Fruit fly (Drosophila melanogaster): Measurements from ENCODE around the gene CG7523.

CG7523 gene

DNA sequence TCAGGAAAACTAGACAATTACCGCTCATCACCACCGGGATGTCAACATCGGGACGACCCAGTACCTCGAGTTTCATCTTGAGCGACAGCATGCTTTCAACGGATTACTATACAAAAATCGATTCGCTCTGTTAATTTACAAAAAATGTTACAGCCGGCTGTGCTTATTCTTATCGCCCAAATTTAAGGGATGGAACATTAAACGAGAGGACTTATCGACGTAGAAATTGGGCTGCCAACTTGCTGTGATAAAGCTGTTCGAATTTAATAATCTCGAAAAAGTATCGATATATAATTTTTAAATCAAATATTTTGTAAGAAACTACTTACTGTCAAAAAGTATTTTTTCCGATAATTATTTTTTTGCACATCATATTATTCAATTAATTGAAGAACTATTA is 16.2 kb upstream of the CG7523 start, which contains the start of gene CG31249 (continued):
- TF ChIP-seq CG8281 (tag; optimal IDR thresholded peaks at IDR 0.05): no peak
- TF ChIP-seq CG7963 (GFP tag; IDR thresholded peaks at IDR 0.05; ENCODE audit: partially characterized antibody): 0 out of 3 replicates have a peak, but pooled peaks have one; percentile 45
- TF ChIP-seq al (GFP tag; IDR thresholded peaks at IDR 0.05): no peak
- peak; percentile 21 for TF ChIP-seq zf30C (GFP tag; optimal IDR thresholded peaks at IDR 0.05)
- TF ChIP-seq Dref (GFP tag; IDR thresholded peaks at IDR 0.05): peak; percentile 77
- TF ChIP-seq mam (GFP tag; optimal IDR thresholded peaks at IDR 0.05): no peak
- peak; percentile 40; the same call in 1 of the 2 replicates for TF ChIP-seq CG32532 (GFP tag; IDR thresholded peaks at IDR 0.05)
- peak; percentile 84 for TF ChIP-seq unc-4 (GFP tag; IDR thresholded peaks at IDR 0.05; ENCODE audit: partially characterized antibody)
- TF ChIP-seq Bgb (GFP tag; IDR thresholded peaks at IDR 0.05; ENCODE audit: partially characterized antibody): peak; percentile 80
- TF ChIP-seq CG3065 (GFP tag; optimal IDR thresholded peaks at IDR 0.05): no peak
- peak; percentile 76 for TF ChIP-seq MBD-R2 (GFP tag; IDR thresholded peaks at IDR 0.05)
- peak; percentile 45 for TF ChIP-seq Dp (GFP tag; optimal IDR thresholded peaks at IDR 0.05)
- peak; percentile 4 for TF ChIP-seq CG12155 (GFP tag; optimal IDR thresholded peaks at IDR 0.05)
- no peak for TF ChIP-seq aop (GFP tag; IDR thresholded peaks at IDR 0.05)
- peak; percentile 51 for TF ChIP-seq CG2129 (GFP tag; IDR thresholded peaks at IDR 0.05; ENCODE audit: partially characterized antibody)
- peak; percentile 98 for TF ChIP-seq trem (tag; optimal IDR thresholded peaks at IDR 0.05)
- no peak for TF ChIP-seq ap (GFP tag; IDR thresholded peaks at IDR 0.05)
- TF ChIP-seq Med (GFP tag): peak; percentile 59
- TF ChIP-seq pzg (GFP tag; optimal IDR thresholded peaks at IDR 0.05): peak; percentile 57
- peak; percentile 81 for TF ChIP-seq Scr (GFP tag; IDR thresholded peaks at IDR 0.05; ENCODE audit: partially characterized antibody)
- peak; percentile 79 for TF ChIP-seq CG6791 (GFP tag; IDR thresholded peaks at IDR 0.05; ENCODE audit: partially characterized antibody)
- no peak for TF ChIP-seq Six4 (GFP tag; optimal IDR thresholded peaks at IDR 0.05)
- peak; percentile 32; the same call in 1 of the 3 replicates for TF ChIP-seq vnd (GFP tag; IDR thresholded peaks at IDR 0.05; ENCODE audit: partially characterized antibody)
- TF ChIP-seq ewg (GFP tag; optimal IDR thresholded peaks at IDR 0.05): no peak
- TF ChIP-seq maf-S (GFP tag; optimal IDR thresholded peaks at IDR 0.05): no peak
- TF ChIP-seq B-H2 (GFP tag; optimal IDR thresholded peaks at IDR 0.05): peak; percentile 37
- no peak for TF ChIP-seq Atf6 (GFP tag; IDR thresholded peaks at IDR 0.05)
- no peak for TF ChIP-seq CG16815 (GFP tag; optimal IDR thresholded peaks at IDR 0.05)
- no peak for TF ChIP-seq CG9609 (GFP tag; optimal IDR thresholded peaks at IDR 0.05)
- peak; percentile 62 for TF ChIP-seq tna (GFP tag; IDR thresholded peaks at IDR 0.05; ENCODE audit: partially characterized antibody)
- TF ChIP-seq MESR4 (GFP tag; optimal IDR thresholded peaks at IDR 0.05): peak; percentile 46
- no peak for TF ChIP-seq sr (GFP tag; IDR thresholded peaks at IDR 0.05)
- no peak for TF ChIP-seq CG3281 (GFP tag; optimal IDR thresholded peaks at IDR 0.05)
- TF ChIP-seq CG31388 (GFP tag; optimal IDR thresholded peaks at IDR 0.05): no peak
- peak; percentile 4 for TF ChIP-seq CG2712 (tag; optimal IDR thresholded peaks at IDR 0.05)
- TF ChIP-seq CG10431 (GFP tag; optimal IDR thresholded peaks at IDR 0.05): no peak
- TF ChIP-seq inv (GFP tag; IDR thresholded peaks at IDR 0.05; ENCODE audit: partially characterized antibody): peak; percentile 34; the same call in 1 of the 2 replicates
- TF ChIP-seq NfI (GFP tag; optimal IDR thresholded peaks at IDR 0.05): no peak
- TF ChIP-seq dati (GFP tag; IDR thresholded peaks at IDR 0.05): no peak
- peak; percentile 66; the same call in 2 of the 3 replicates for TF ChIP-seq Opbp (GFP tag; IDR thresholded peaks at IDR 0.05; ENCODE audit: partially characterized antibody)
- TF ChIP-seq lola (GFP tag; optimal IDR thresholded peaks at IDR 0.05): peak in 1 of 3 experiments; percentile 9
- peak; percentile 54; the same call in 1 of the 2 replicates for TF ChIP-seq CG9932 (GFP tag; IDR thresholded peaks at IDR 0.05)
- no peak for TF ChIP-seq CG9817 (tag; optimal IDR thresholded peaks at IDR 0.05)
- peak; percentile 33 for TF ChIP-seq CG30020 (tag; optimal IDR thresholded peaks at IDR 0.05)
- peak; percentile 78 for TF ChIP-seq amos (GFP tag; IDR thresholded peaks at IDR 0.05; ENCODE audit: partially characterized antibody)
- TF ChIP-seq trh (GFP tag; optimal IDR thresholded peaks at IDR 0.05): no peak
- TF ChIP-seq CG3847 (GFP tag; IDR thresholded peaks at IDR 0.05): peak; percentile 22; the same call in 1 of the 2 replicates
- TF ChIP-seq CG8290 (GFP tag; optimal IDR thresholded peaks at IDR 0.05): peak; percentile 13
- TF ChIP-seq CG8290 (tag; optimal IDR thresholded peaks at IDR 0.05): no peak
- no peak for TF ChIP-seq ATbp (GFP tag; optimal IDR thresholded peaks at IDR 0.05)
